Worm (Caenorhabditis elegans): ENCODE measurements around the gene tax-4.

The tax-4 gene

ce11 chrIII:9162634-9163118, 18.7 kb upstream of the tax-4 start, which contains the start of gene dgk-3:
Gene dgk-3 (plus strand): TSS chrIII:9163068.
- TF ChIP-seq xnd-1 (tag; optimal IDR thresholded peaks at IDR 0.05) (no peak), Y56A3A.18 (GFP tag; IDR thresholded peaks at IDR 0.05) (no peak), F10E7.11 (tag; optimal IDR thresholded peaks at IDR 0.05) (no peak), efl-1 (GFP tag; optimal IDR thresholded peaks at IDR 0.05) (no peak), madf-3 (GFP tag; IDR thresholded peaks at IDR 0.05) (no peak), ztf-6 (GFP tag; IDR thresholded peaks at IDR 0.05) (no peak), akir-1 (GFP tag; optimal IDR thresholded peaks at IDR 0.05) (no peak), sdz-38 (tag; optimal IDR thresholded peaks at IDR 0.05) (no peak), tbx-9 (tag; optimal IDR thresholded peaks at IDR 0.05; ENCODE audit: borderline replicate concordance) (no peak), rec-8 (tag; optimal IDR thresholded peaks at IDR 0.05) (no peak), T26A5.8 (tag; optimal IDR thresholded peaks at IDR 0.05) (no peak), F37B4.10 (GFP tag; IDR thresholded peaks at IDR 0.05) (no peak), ceh-91 (GFP tag; IDR thresholded peaks at IDR 0.05) (no peak), athp-1 (tag; optimal IDR thresholded peaks at IDR 0.05) (no peak)

- no peak for TF ChIP-seq attf-3 (GFP tag; conservative IDR thresholded peaks at IDR 0.05)
- no peak for TF ChIP-seq athp-1 (tag; optimal IDR thresholded peaks at IDR 0.05)
- TF ChIP-seq snpc-1.3 (tag; optimal IDR thresholded peaks at IDR 0.05; ENCODE audit: insufficient read depth) = no peak
Measured at ce11 chrIII:9172702-9173101, 8.6 kb upstream of the tax-4 start, which contains the start of gene ina-1. Gene ina-1 (minus strand): TSS chrIII:9172802.

ce11 chrIII:9173239-9173638, 8.1 kb upstream of the tax-4 start:
- TF ChIP-seq C17E4.6 (GFP tag; IDR thresholded peaks at IDR 0.05) (no peak), pbrm-1 (GFP tag; IDR thresholded peaks at IDR 0.05) (no peak), gei-17 (GFP tag; optimal IDR thresholded peaks at IDR 0.05) (no peak), rpc-1 (optimal IDR thresholded peaks at IDR 0.05) (no peak), rpc-1 (tag; optimal IDR thresholded peaks at IDR 0.05) (no peak), lin-26 (GFP tag; IDR thresholded peaks at IDR 0.05) (no peak), cebp-2 (GFP tag; IDR thresholded peaks at IDR 0.05) (no peak), aptf-3 (GFP tag; IDR thresholded peaks at IDR 0.05) (no peak), Y67H2A.10 (GFP tag; conservative IDR thresholded peaks at IDR 0.05) (no peak), C06A6.2 (GFP tag; conservative IDR thresholded peaks at IDR 0.05) (no peak), lsy-27 (tag; optimal IDR thresholded peaks at IDR 0.05; ENCODE audit: borderline replicate concordance, insufficient read depth) (no peak), F22D6.2 (tag; optimal IDR thresholded peaks at IDR 0.05) (no peak), ets-4 (GFP tag; optimal IDR thresholded peaks at IDR 0.05) (no peak), lin-54 (GFP tag; optimal IDR thresholded peaks at IDR 0.05) (no peak), lin-40 (tag; optimal IDR thresholded peaks at IDR 0.05) (no peak), F37B4.10 (GFP tag; IDR thresholded peaks at IDR 0.05) (no peak), ceh-91 (GFP tag; IDR thresholded peaks at IDR 0.05) (no peak), snpc-1.1 (tag; optimal IDR thresholded peaks at IDR 0.05; ENCODE audit: insufficient read depth) (no peak), ztf-18 (tag; optimal IDR thresholded peaks at IDR 0.05) (no peak), B0336.3 (GFP tag; IDR thresholded peaks at IDR 0.05) (no peak), ZK185.1 (tag; optimal IDR thresholded peaks at IDR 0.05; ENCODE audit: poor library complexity, severe bottlenecking) (no peak)

ce11 chrIII:9176008-9176407, 5.3 kb upstream of the tax-4 start:
- TF ChIP-seq hmg-1.2 (GFP tag; IDR thresholded peaks at IDR 0.05) (peak; percentile 77; the same call in 1 of the 2 replicates), nhr-80 (tag; optimal IDR thresholded peaks at IDR 0.05) (peak; percentile 47), dox-1 (GFP tag; IDR thresholded peaks at IDR 0.05) (no peak)

All from whole organism, young adult.